Worm (Caenorhabditis elegans): Measurements from ENCODE around the gene pals-24.

Gene pals-24

DNA sequence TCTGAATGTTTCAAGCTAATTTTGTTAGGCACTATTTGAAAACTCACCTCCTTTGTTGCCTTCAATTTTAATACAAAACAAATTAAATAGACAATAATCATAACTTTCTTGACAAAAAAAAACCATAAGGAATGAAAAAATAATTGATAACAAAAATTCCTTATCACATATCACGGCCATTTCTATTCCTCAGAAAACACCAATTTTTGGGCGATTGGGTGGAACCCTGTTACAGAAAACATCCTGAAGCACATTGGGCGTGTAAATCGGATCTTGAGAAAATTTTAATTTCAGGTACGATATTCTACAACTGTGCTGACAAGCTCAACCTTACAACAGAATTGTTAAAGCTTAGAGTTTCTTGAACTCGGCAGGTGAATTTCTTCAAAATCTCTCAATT lies 44.5 kb downstream of the pals-24 start, which contains the start of gene F40G9.8:
F40G9.8 (minus strand) TSS at position 101 of the 400 bp plus-strand sequence.
- TF ChIP-seq ztf-29 (GFP tag; IDR thresholded peaks at IDR 0.05) (no peak), T22C8.4 (GFP tag; IDR thresholded peaks at IDR 0.05) (no peak), med-1 (GFP tag; optimal IDR thresholded peaks at IDR 0.05; ENCODE audit: insufficient read depth) (no peak), flt-1 (GFP tag; IDR thresholded peaks at IDR 0.05) (no peak), klf-2 (GFP tag; conservative IDR thresholded peaks at IDR 0.05) (no peak), tab-1 (GFP tag; IDR thresholded peaks at IDR 0.05) (no peak), ztf-23 (GFP tag; IDR thresholded peaks at IDR 0.05) (no peak), cog-1 (tag; optimal IDR thresholded peaks at IDR 0.05) (no peak), ref-1 (GFP tag; conservative IDR thresholded peaks at IDR 0.05) (no peak)

DNA sequence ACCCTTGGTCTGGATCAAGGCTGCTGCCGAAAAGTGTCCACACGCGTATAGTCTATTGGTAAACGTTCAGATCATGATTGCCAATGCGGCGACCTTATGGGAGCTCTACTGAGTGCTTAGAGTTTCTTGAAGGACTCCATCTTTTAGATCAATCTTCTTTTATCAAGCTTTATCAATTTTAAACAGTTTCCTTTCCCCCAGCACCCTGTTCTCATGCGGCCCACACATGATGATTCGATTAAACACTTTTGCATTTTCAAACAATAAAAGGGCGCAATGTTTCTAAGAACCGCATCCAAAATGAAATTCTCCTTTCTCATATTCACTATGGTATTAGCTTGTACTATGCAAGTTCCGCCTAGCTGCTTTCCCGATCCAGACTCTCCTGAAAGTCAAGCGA lies 45.2 kb downstream of the pals-24 start, which contains the start of gene F40G9.7:
F40G9.7 (plus strand) TSS at position 301 of the 400 bp plus-strand sequence.
- no peak for TF ChIP-seq flt-1 (GFP tag; IDR thresholded peaks at IDR 0.05)
- TF ChIP-seq cog-1 (tag; optimal IDR thresholded peaks at IDR 0.05), result no peak
- no peak for TF ChIP-seq ztf-29 (GFP tag; IDR thresholded peaks at IDR 0.05)
- TF ChIP-seq klf-2 (GFP tag; conservative IDR thresholded peaks at IDR 0.05), result no peak
- TF ChIP-seq tab-1 (GFP tag; IDR thresholded peaks at IDR 0.05), result no peak
- no peak for TF ChIP-seq med-1 (GFP tag; optimal IDR thresholded peaks at IDR 0.05; ENCODE audit: insufficient read depth)
- no peak for TF ChIP-seq T22C8.4 (GFP tag; IDR thresholded peaks at IDR 0.05)
- no peak for TF ChIP-seq ztf-23 (GFP tag; IDR thresholded peaks at IDR 0.05)
- no peak for TF ChIP-seq ref-1 (GFP tag; conservative IDR thresholded peaks at IDR 0.05)

DNA sequence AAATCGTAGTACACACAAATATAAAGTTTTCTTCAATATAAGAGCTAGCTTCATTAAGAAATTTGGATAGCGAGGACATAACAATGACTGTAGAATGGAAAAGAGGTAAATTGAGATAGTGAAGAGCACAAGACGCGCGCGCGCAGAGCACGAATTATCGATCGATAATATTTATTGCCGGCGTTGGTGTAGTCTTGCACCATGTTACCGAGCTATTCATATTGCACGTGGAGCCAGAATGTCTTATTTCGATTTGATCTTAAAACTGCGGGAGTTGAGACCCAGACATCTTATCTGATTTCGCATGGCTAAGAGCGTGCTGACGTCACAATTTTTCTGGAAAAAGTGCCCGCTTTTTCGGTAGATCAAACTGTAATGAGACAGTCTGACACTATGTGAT lies 49.2 kb downstream of the pals-24 start, which contains the start of gene F40G9.18:
F40G9.18 (minus strand) TSS at position 101 of the 400 bp plus-strand sequence.
- TF ChIP-seq flt-1 (GFP tag; IDR thresholded peaks at IDR 0.05), result no peak
- no peak for TF ChIP-seq med-1 (GFP tag; optimal IDR thresholded peaks at IDR 0.05; ENCODE audit: insufficient read depth)
- no peak for TF ChIP-seq ref-1 (GFP tag; conservative IDR thresholded peaks at IDR 0.05)
- no peak for TF ChIP-seq tab-1 (GFP tag; IDR thresholded peaks at IDR 0.05)
- no peak for TF ChIP-seq ztf-29 (GFP tag; IDR thresholded peaks at IDR 0.05)
- no peak for TF ChIP-seq cog-1 (tag; optimal IDR thresholded peaks at IDR 0.05)
- TF ChIP-seq T22C8.4 (GFP tag; IDR thresholded peaks at IDR 0.05), result no peak
- no peak for TF ChIP-seq ztf-23 (GFP tag; IDR thresholded peaks at IDR 0.05)
- no peak for TF ChIP-seq klf-2 (GFP tag; conservative IDR thresholded peaks at IDR 0.05)

DNA sequence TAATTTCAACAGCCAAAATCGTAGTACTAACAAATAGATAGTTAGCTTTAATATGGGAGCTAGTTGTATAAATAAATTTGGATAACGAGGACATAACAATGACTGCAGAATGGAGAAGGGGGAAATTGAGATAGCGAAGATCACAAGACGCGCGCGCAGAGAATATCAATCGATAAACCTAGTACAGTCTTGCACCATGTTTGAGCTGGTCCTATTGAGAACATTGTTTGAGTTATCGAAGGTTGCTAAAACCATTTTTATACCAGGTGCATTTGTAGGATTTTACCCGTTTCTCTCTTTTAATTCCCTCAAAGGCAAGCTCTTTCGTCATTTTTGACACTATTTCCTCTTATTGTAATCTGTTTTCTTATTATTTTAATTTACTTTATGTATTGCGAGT lies 51.4 kb downstream of the pals-24 start, which contains the start of the genes F40G9.9 and F40G9.12:
F40G9.9 (minus strand) TSS at position 101 of the 400 bp plus-strand sequence.
F40G9.12 (plus strand) TSS at position 231 of the 400 bp plus-strand sequence.
- no peak for TF ChIP-seq klf-2 (GFP tag; conservative IDR thresholded peaks at IDR 0.05)
- no peak for TF ChIP-seq tab-1 (GFP tag; IDR thresholded peaks at IDR 0.05)
- TF ChIP-seq flt-1 (GFP tag; IDR thresholded peaks at IDR 0.05), result no peak
- TF ChIP-seq med-1 (GFP tag; optimal IDR thresholded peaks at IDR 0.05; ENCODE audit: insufficient read depth), result no peak
- TF ChIP-seq ztf-23 (GFP tag; IDR thresholded peaks at IDR 0.05), result no peak
- TF ChIP-seq cog-1 (tag; optimal IDR thresholded peaks at IDR 0.05), result no peak
- TF ChIP-seq ref-1 (GFP tag; conservative IDR thresholded peaks at IDR 0.05), result no peak
- TF ChIP-seq T22C8.4 (GFP tag; IDR thresholded peaks at IDR 0.05), result no peak
- TF ChIP-seq ztf-29 (GFP tag; IDR thresholded peaks at IDR 0.05), result no peak

DNA sequence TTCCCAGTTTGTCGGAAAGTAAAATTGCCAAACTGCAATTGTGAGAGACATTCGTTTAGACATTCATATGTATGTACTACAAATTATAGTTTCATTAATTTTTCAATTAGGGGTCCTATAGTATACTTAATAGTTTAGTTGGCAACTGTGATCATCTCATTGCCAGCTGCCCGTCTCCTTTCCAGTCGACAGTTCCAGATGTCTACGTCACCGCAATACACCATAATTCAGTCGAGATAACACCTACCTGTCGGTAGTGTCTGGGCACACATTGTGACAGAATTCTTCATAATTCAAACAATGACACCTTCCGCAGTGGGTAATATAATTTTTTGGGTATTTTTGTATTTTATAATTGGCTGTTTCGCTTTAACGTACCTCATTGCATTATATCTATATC lies 53.3 kb downstream of the pals-24 start, which contains the start of gene F40G9.19:
F40G9.19 (plus strand) TSS at position 301 of the 400 bp plus-strand sequence.
- TF ChIP-seq T22C8.4 (GFP tag; IDR thresholded peaks at IDR 0.05), result no peak
- no peak for TF ChIP-seq ztf-29 (GFP tag; IDR thresholded peaks at IDR 0.05)
- no peak for TF ChIP-seq klf-2 (GFP tag; conservative IDR thresholded peaks at IDR 0.05)
- no peak for TF ChIP-seq tab-1 (GFP tag; IDR thresholded peaks at IDR 0.05)
- TF ChIP-seq cog-1 (tag; optimal IDR thresholded peaks at IDR 0.05), result no peak
- no peak for TF ChIP-seq flt-1 (GFP tag; IDR thresholded peaks at IDR 0.05)
- no peak for TF ChIP-seq ref-1 (GFP tag; conservative IDR thresholded peaks at IDR 0.05)
- no peak for TF ChIP-seq ztf-23 (GFP tag; IDR thresholded peaks at IDR 0.05)
- TF ChIP-seq med-1 (GFP tag; optimal IDR thresholded peaks at IDR 0.05; ENCODE audit: insufficient read depth), result no peak
